Worm (Caenorhabditis elegans) whole organism, mixed stage, embryonic: ENCODE measurements around the gene T07F12.4.

Experiments
- blmp-1 ChIP-seq: fragments of 150-350 bp; optimal IDR thresholded peaks from 2 replicates; lab custom pipeline; 2014; ENCODE audit warnings: missing biosample characterization, missing genetic modification characterization
- ceh-43 ChIP-seq: fragments of 200-800 bp; sonication (Bioruptor generic); optimal IDR thresholded peaks from 2 replicates; lab custom pipeline; 2018; ENCODE audit warnings: mild to moderate bottlenecking, missing genetic modification characterization, moderate library complexity, missing compliant biosample characterization
- ces-1 ChIP-seq: fragments of 150-350 bp; optimal IDR thresholded peaks from 2 replicates; lab custom pipeline; 2014; ENCODE audit warnings: missing biosample characterization, missing genetic modification reagents, missing genetic modification characterization
- elt-1 ChIP-seq: sonication (generic microtip); optimal IDR thresholded peaks from 2 replicates; lab custom pipeline; 2017; ENCODE audit warnings: missing genetic modification characterization, mild to moderate bottlenecking, missing compliant biosample characterization, antibody characterized with exemption, moderate library complexity, borderline replicate concordance; ENCODE audit not compliant: insufficient read depth
- hlh-1 ChIP-seq: fragments of 150-350 bp; optimal IDR thresholded peaks from 2 replicates; lab custom pipeline; 2014; ENCODE audit warnings: missing biosample characterization, missing genetic modification reagents, missing genetic modification characterization
- mab-5 ChIP-seq: fragments of 150-350 bp; optimal IDR thresholded peaks from 2 replicates; lab custom pipeline; 2014; ENCODE audit warnings: missing biosample characterization, missing genetic modification characterization
- pha-4 ChIP-seq: fragments of 150-350 bp; optimal IDR thresholded peaks from 2 replicates; lab custom pipeline; 2018; ENCODE audit warnings: missing biosample characterization, missing genetic modification reagents, missing genetic modification characterization
- sptf-1 ChIP-seq: sonication (generic microtip); optimal IDR thresholded peaks from 2 replicates; lab custom pipeline; 2017; ENCODE audit warnings: mild to moderate bottlenecking, missing genetic modification characterization, moderate library complexity, missing compliant biosample characterization
- ztf-11 ChIP-seq: fragments of 150-350 bp; optimal IDR thresholded peaks from 2 replicates; lab custom pipeline; 2014; ENCODE audit warnings: missing biosample characterization, missing genetic modification characterization

T07F12.4 gene

ce11 chrX:4859582-4860095, 41.0 kb downstream of the T07F12.4 start, which contains the start of gene add-1:
Gene add-1 (minus strand): TSS chrX:4860045.
- peak; percentile 79 for TF ChIP-seq ces-1 (GFP tag; lab: Kevin White, UChicago)
- TF ChIP-seq ztf-11 (tag; lab: Kevin White, UChicago): no peak
- TF ChIP-seq ceh-43: no peak

- no peak for TF ChIP-seq mab-5 (tag; lab: Kevin White, UChicago)
- TF ChIP-seq sptf-1 (tag; lab: Kevin White, UChicago): no peak
- TF ChIP-seq hlh-1 (tag; lab: Kevin White, UChicago): peak; percentile 42
- TF ChIP-seq elt-1: peak; percentile 42
- TF ChIP-seq ceh-43: no peak
- TF ChIP-seq blmp-1 (tag; lab: Kevin White, UChicago): no peak
- TF ChIP-seq pha-4 (tag; lab: Kevin White, UChicago): no peak
- TF ChIP-seq, all 35 proteins: peak for 2
Observed at ce11 chrX:4853060-4853459, 47.6 kb downstream of the T07F12.4 start, which contains the start of gene F39C12.1. Gene F39C12.1 (minus strand): TSS chrX:4853195.
